Fruit fly (Drosophila melanogaster) whole organism, wandering third instar larva: Measurements from ENCODE around the gene CG5114.

Experiments
- Abd-B ChIP-seq: fragments of >200 bp; optimal IDR thresholded peaks from 2 replicates; lab custom pipeline; 2017; ENCODE audit warnings: missing biosample characterization, missing genetic modification characterization
- CG32264 ChIP-seq: fragments of 200-800 bp; sonication (Bioruptor generic); optimal IDR thresholded peaks from 2 replicates; lab custom pipeline; 2016; ENCODE audit warnings: missing biosample characterization, missing genetic modification characterization
- CrebA ChIP-seq: fragments of 200-800 bp; sonication (Bioruptor generic); optimal IDR thresholded peaks from 2 replicates; lab custom pipeline; 2016; ENCODE audit warnings: missing biosample characterization, mild to moderate bottlenecking, missing genetic modification characterization, borderline replicate concordance
- Dfd ChIP-seq: fragments of >200 bp; optimal IDR thresholded peaks from 2 replicates; lab custom pipeline; 2017; ENCODE audit warnings: missing biosample characterization, missing genetic modification characterization
- Dif ChIP-seq: fragments of 200-275, 200-300 bp; sonication (Bioruptor generic); optimal IDR thresholded peaks from 2 replicates; lab custom pipeline; 2018; ENCODE audit warnings: missing biosample characterization, missing genetic modification characterization; ENCODE audit not compliant: partially characterized antibody
- HLH106 ChIP-seq: fragments of 200-800 bp; optimal IDR thresholded peaks from 3 replicates; lab custom pipeline; 2019; ENCODE audit warnings: missing biosample characterization, mild to moderate bottlenecking, missing genetic modification characterization, moderate library complexity
- Hnf4 ChIP-seq: fragments of 200-800 bp; sonication (Bioruptor generic); optimal IDR thresholded peaks from 2 replicates; lab custom pipeline; 2016; ENCODE audit warnings: missing biosample characterization, mild to moderate bottlenecking, missing genetic modification characterization
- Hr78 ChIP-seq: fragments of >200 bp; optimal IDR thresholded peaks from 2 replicates; lab custom pipeline; 2017; ENCODE audit warnings: missing biosample characterization, missing genetic modification characterization
- Hr83 ChIP-seq: fragments of 200-300 bp; sonication (Bioruptor generic); optimal IDR thresholded peaks from 2 replicates; lab custom pipeline; 2016; ENCODE audit warnings: missing biosample characterization, mild to moderate bottlenecking, missing genetic modification characterization, moderate library complexity; ENCODE audit not compliant: poor library complexity, severe bottlenecking
- Mio ChIP-seq: sonication (Bioruptor generic); optimal IDR thresholded peaks from 2 replicates; lab custom pipeline; 2016; ENCODE audit warnings: missing biosample characterization, missing genetic modification characterization
- Myc ChIP-seq: fragments of >200 bp; optimal IDR thresholded peaks from 2 replicates; lab custom pipeline; 2017
- N ChIP-seq: fragments of >200 bp; optimal IDR thresholded peaks from 2 replicates; lab custom pipeline; 2018; ENCODE audit warnings: missing biosample characterization, missing external identifiers, missing genetic modification characterization
- OdsH ChIP-seq: fragments of 200-800 bp; sonication (Bioruptor generic); optimal IDR thresholded peaks from 2 replicates; lab custom pipeline; 2016; ENCODE audit warnings: missing biosample characterization, mild to moderate bottlenecking, missing genetic modification characterization
- Rel ChIP-seq, 2 experiments: fragments of 200-800 bp; sonication (Bioruptor generic) in 1 of 2; optimal IDR thresholded peaks; 2 replicates in 1 of 2; 3 replicates in 1 of 2; lab custom pipeline; 2016 to 2019; ENCODE audit warnings: mild to moderate bottlenecking in 2 of 2, missing biosample characterization in 2 of 2, missing genetic modification characterization in 2 of 2, moderate library complexity in 1 of 2
- Vsx2 ChIP-seq: fragments of 200-300, 225-300 bp; sonication (Bioruptor generic); optimal IDR thresholded peaks from 2 replicates; lab custom pipeline; 2018; ENCODE audit warnings: missing biosample characterization, missing genetic modification characterization; ENCODE audit not compliant: partially characterized antibody
- br ChIP-seq: fragments of 200-800 bp; sonication (Bioruptor generic); optimal IDR thresholded peaks from 2 replicates; lab custom pipeline; 2016; ENCODE audit warnings: missing biosample characterization, missing genetic modification characterization
- dl ChIP-seq, 2 experiments: fragments of 175-275, 200-275 bp in 1 of 2; fragments of 200-275 bp in 1 of 2; sonication (Bioruptor generic); optimal IDR thresholded peaks; lab custom pipeline; 2018; ENCODE audit warnings: mild to moderate bottlenecking in 2 of 2, missing biosample characterization in 2 of 2, missing genetic modification characterization in 2 of 2, moderate library complexity in 2 of 2; ENCODE audit not compliant: partially characterized antibody in 2 of 2, insufficient read depth in 1 of 2
- dmrt93B ChIP-seq: fragments of 200-800 bp; sonication (Bioruptor generic); optimal IDR thresholded peaks from 2 replicates; lab custom pipeline; 2018; ENCODE audit warnings: missing biosample characterization, mild to moderate bottlenecking, missing genetic modification characterization
- dsf ChIP-seq: sonication (Bioruptor generic); optimal IDR thresholded peaks from 2 replicates; lab custom pipeline; 2016; ENCODE audit warnings: missing biosample characterization, missing genetic modification characterization, borderline replicate concordance
- ey ChIP-seq: fragments of 200-800 bp; sonication (Bioruptor generic); optimal IDR thresholded peaks from 2 replicates; lab custom pipeline; 2016; ENCODE audit warnings: missing biosample characterization, missing genetic modification characterization
- foxo ChIP-seq, 2 experiments: fragments of 200-800 bp; sonication (Bioruptor generic); optimal IDR thresholded peaks; 2 replicates in 1 of 2; 3 replicates in 1 of 2; lab custom pipeline; 2016 to 2017; ENCODE audit warnings: missing biosample characterization in 2 of 2, missing genetic modification characterization in 2 of 2
- fru ChIP-seq: fragments of 200-800 bp; sonication (Bioruptor generic); optimal IDR thresholded peaks from 3 replicates; lab custom pipeline; 2016; ENCODE audit warnings: missing biosample characterization, mild to moderate bottlenecking, missing genetic modification characterization
- h ChIP-seq: fragments of 200-800 bp; sonication (Bioruptor generic); optimal IDR thresholded peaks from 3 replicates; lab custom pipeline; 2016; ENCODE audit warnings: missing biosample characterization, mild to moderate bottlenecking, missing genetic modification characterization
- jim ChIP-seq: fragments of 175-275, 200-325 bp; sonication (Bioruptor generic); optimal IDR thresholded peaks from 2 replicates; lab custom pipeline; 2016; ENCODE audit warnings: missing biosample characterization, mild to moderate bottlenecking, missing genetic modification characterization
- pan ChIP-seq: fragments of >200 bp; optimal IDR thresholded peaks from 2 replicates; lab custom pipeline; 2017
- psq ChIP-seq: fragments of 200-800 bp; sonication (Bioruptor generic); optimal IDR thresholded peaks from 3 replicates; lab custom pipeline; 2017; ENCODE audit warnings: missing biosample characterization, mild to moderate bottlenecking, missing genetic modification characterization, moderate library complexity
- sage ChIP-seq: fragments of 200-800 bp; sonication (Bioruptor generic); optimal IDR thresholded peaks from 2 replicates; lab custom pipeline; 2016; ENCODE audit warnings: missing biosample characterization, mild to moderate bottlenecking, missing genetic modification characterization
- sv ChIP-seq: fragments of 200-800 bp; sonication (Bioruptor generic); optimal IDR thresholded peaks from 3 replicates; lab custom pipeline; 2016; ENCODE audit warnings: missing biosample characterization, missing genetic modification characterization
- tai ChIP-seq: sonication (Bioruptor generic); optimal IDR thresholded peaks from 2 replicates; lab custom pipeline; 2016; ENCODE audit warnings: missing biosample characterization, missing genetic modification characterization
- usp ChIP-seq: fragments of >200 bp; optimal IDR thresholded peaks from 2 replicates; lab custom pipeline; 2017; ENCODE audit warnings: missing biosample characterization, missing genetic modification characterization
- woc ChIP-seq: sonication (Bioruptor generic); optimal IDR thresholded peaks from 2 replicates; lab custom pipeline; 2016; ENCODE audit warnings: missing biosample characterization, mild to moderate bottlenecking, missing genetic modification characterization

Gene CG5114

dm6 chr3L:14957033-14957328, 25.7 kb upstream of the CG5114 start:
- TF ChIP-seq br (GFP tag; lab: Kevin White, UChicago) (no peak), N (GFP tag; lab: Kevin White, UChicago) (no peak), HLH106 (tag; lab: Kevin White, UChicago) (no peak), Hr83 (GFP tag; lab: Kevin White, UChicago) (no peak), CrebA (GFP tag; lab: Kevin White, UChicago) (no peak), Dfd (no peak), fru (no peak), jim (GFP tag; lab: Kevin White, UChicago) (no peak), woc (GFP tag; lab: Kevin White, UChicago) (no peak), foxo (GFP tag; optimal IDR thresholded peaks at IDR 0.05; lab: Kevin White, UChicago) (no peak), dl (GFP tag; optimal IDR thresholded peaks at IDR 0.05; lab: Kevin White, UChicago; ENCODE audit: insufficient read depth in 1 of 2, partially characterized antibody in 2 of 2) (no peak), Abd-B (GFP tag; lab: Kevin White, UChicago) (no peak), dsf (GFP tag; lab: Kevin White, UChicago) (no peak), sage (GFP tag; lab: Kevin White, UChicago) (no peak), pan (lab: Kevin White, UChicago) (no peak), Mio (GFP tag; lab: Kevin White, UChicago) (no peak)

- TF ChIP-seq Abd-B (GFP tag; lab: Kevin White, UChicago): no peak
- no peak for TF ChIP-seq Dif
- TF ChIP-seq Rel (GFP tag; optimal IDR thresholded peaks at IDR 0.05; lab: Kevin White, UChicago): no peak
- no peak for TF ChIP-seq Rel (tag; optimal IDR thresholded peaks at IDR 0.05; lab: Kevin White, UChicago)
- TF ChIP-seq usp (GFP tag; lab: Kevin White, UChicago): no peak
- TF ChIP-seq sage (GFP tag; lab: Kevin White, UChicago): no peak
- no peak for TF ChIP-seq sv (GFP tag; lab: Kevin White, UChicago)
- TF ChIP-seq Vsx2 (GFP tag; lab: Kevin White, UChicago): no peak
- no peak for TF ChIP-seq br (GFP tag; lab: Kevin White, UChicago)
- TF ChIP-seq tai (GFP tag; lab: Kevin White, UChicago): no peak
- no peak for TF ChIP-seq CG32264 (GFP tag; lab: Kevin White, UChicago)
- no peak for TF ChIP-seq h (GFP tag; lab: Kevin White, UChicago)
- no peak for TF ChIP-seq Mio (GFP tag; lab: Kevin White, UChicago)
- no peak for TF ChIP-seq HLH106 (tag; lab: Kevin White, UChicago)
- no peak for TF ChIP-seq pan (lab: Kevin White, UChicago)
- no peak for TF ChIP-seq dmrt93B (GFP tag; lab: Kevin White, UChicago)
- no peak for TF ChIP-seq psq (GFP tag; lab: Kevin White, UChicago)
- no peak for TF ChIP-seq jim (GFP tag; lab: Kevin White, UChicago)
- no peak for TF ChIP-seq Hr78 (GFP tag; lab: Kevin White, UChicago)
- TF ChIP-seq Hnf4 (GFP tag; lab: Kevin White, UChicago): no peak
- TF ChIP-seq, all 38 proteins: peak for 0
These were observed 23.9 kb upstream of the CG5114 start for dm6 chr3L:14958613-14959327.

- TF ChIP-seq psq (GFP tag; lab: Kevin White, UChicago) (no peak), tai (GFP tag; lab: Kevin White, UChicago) (no peak), Hr78 (GFP tag; lab: Kevin White, UChicago) (no peak), usp (GFP tag; lab: Kevin White, UChicago) (no peak), foxo (GFP tag; optimal IDR thresholded peaks at IDR 0.05; lab: Kevin White, UChicago) (no peak), br (GFP tag; lab: Kevin White, UChicago) (no peak), pan (lab: Kevin White, UChicago) (no peak), N (GFP tag; lab: Kevin White, UChicago) (no peak), Vsx2 (GFP tag; lab: Kevin White, UChicago) (no peak), CG32264 (GFP tag; lab: Kevin White, UChicago) (no peak), jim (GFP tag; lab: Kevin White, UChicago) (no peak), ey (GFP tag; lab: Kevin White, UChicago) (no peak), dl (GFP tag; optimal IDR thresholded peaks at IDR 0.05; lab: Kevin White, UChicago; ENCODE audit: insufficient read depth in 1 of 2, partially characterized antibody in 2 of 2) (no peak)
These were observed 22.1 kb upstream of the CG5114 start for dm6 chr3L:14960549-14960948.

dm6 chr3L:14961027-14961426, 21.6 kb upstream of the CG5114 start:
- TF ChIP-seq dl (GFP tag; optimal IDR thresholded peaks at IDR 0.05; lab: Kevin White, UChicago; ENCODE audit: insufficient read depth in 1 of 2, partially characterized antibody in 2 of 2): no peak
- no peak for TF ChIP-seq CrebA (GFP tag; lab: Kevin White, UChicago)
- no peak for TF ChIP-seq Hr83 (GFP tag; lab: Kevin White, UChicago)
- TF ChIP-seq Myc (lab: Kevin White, UChicago): no peak
- TF ChIP-seq psq (GFP tag; lab: Kevin White, UChicago): no peak
- no peak for TF ChIP-seq OdsH
- TF ChIP-seq sv (GFP tag; lab: Kevin White, UChicago): no peak
- no peak for TF ChIP-seq Dif
